Worm (Caenorhabditis elegans) whole organism, L2 larva: Measurements from ENCODE around the gene Y69A2AR.47.

Experiments used
- C34F6.9 ChIP-seq: fragments of 150-350 bp; optimal IDR thresholded peaks from 2 replicates; lab custom pipeline; 2014; ENCODE audit warnings: missing biosample characterization, missing genetic modification characterization
- F13H6.1 ChIP-seq: sonication (generic microtip); optimal IDR thresholded peaks from 2 replicates; lab custom pipeline; 2016; ENCODE audit warnings: missing genetic modification characterization, missing compliant biosample characterization
- Y55F3AM.14 ChIP-seq: fragments of 200-800 bp; sonication (Bioruptor generic); optimal IDR thresholded peaks from 2 replicates; lab custom pipeline; 2018; ENCODE audit warnings: mild to moderate bottlenecking, missing genetic modification characterization, missing compliant biosample characterization
- ZK546.5 ChIP-seq: sonication (generic microtip); optimal IDR thresholded peaks from 2 replicates; lab custom pipeline; 2017; ENCODE audit warnings: missing biosample characterization, missing genetic modification characterization
- aly-2 ChIP-seq: fragments of 150-350 bp; optimal IDR thresholded peaks from 2 replicates; lab custom pipeline; 2014; ENCODE audit warnings: missing biosample characterization, missing genetic modification characterization
- ama-1 ChIP-seq: fragments of 150-350 bp; optimal IDR thresholded peaks from 2 replicates; lab custom pipeline; 2018; ENCODE audit warnings: inconsistent platforms
- blmp-1 ChIP-seq: sonication (generic microtip); optimal IDR thresholded peaks from 2 replicates; lab custom pipeline; 2017; ENCODE audit warnings: missing genetic modification characterization, mild to moderate bottlenecking, missing compliant biosample characterization, antibody characterized with exemption, moderate library complexity; ENCODE audit not compliant: insufficient read depth
- ceh-16 ChIP-seq: fragments of 150-350 bp; optimal IDR thresholded peaks from 2 replicates; lab custom pipeline; 2014; ENCODE audit warnings: missing biosample characterization, missing genetic modification characterization
- crh-2 ChIP-seq: sonication (generic microtip); optimal IDR thresholded peaks from 2 replicates; lab custom pipeline; 2017; ENCODE audit warnings: missing biosample characterization, missing genetic modification characterization
- dmd-4 ChIP-seq: sonication (generic microtip); optimal IDR thresholded peaks from 2 replicates; lab custom pipeline; 2017; ENCODE audit warnings: missing biosample characterization, missing genetic modification characterization
- elt-3 ChIP-seq: sonication (generic microtip); optimal IDR thresholded peaks from 2 replicates; lab custom pipeline; 2017; ENCODE audit warnings: missing biosample characterization, missing genetic modification characterization
- lin-11 ChIP-seq: fragments of 150-350 bp; sonication (generic microtip); optimal IDR thresholded peaks from 2 replicates; lab custom pipeline; 2014; ENCODE audit warnings: missing biosample characterization, missing genetic modification characterization, inconsistent platforms, mixed read lengths
- lin-13 ChIP-seq: fragments of 150-350 bp; optimal IDR thresholded peaks from 2 replicates; lab custom pipeline; 2014; ENCODE audit warnings: missing biosample characterization, missing genetic modification reagents, missing genetic modification characterization
- lsy-2 ChIP-seq, 2 experiments: fragments of 150-350 bp in 1 of 2; sonication (generic microtip) in 1 of 2; optimal IDR thresholded peaks; 2 replicates each; lab custom pipeline; 2014 to 2017; ENCODE audit warnings: missing biosample characterization in 2 of 2, missing genetic modification characterization in 2 of 2
- mab-5 ChIP-seq: fragments of 150-350 bp; optimal IDR thresholded peaks from 2 replicates; lab custom pipeline; 2014; ENCODE audit warnings: missing biosample characterization, missing genetic modification characterization
- mbf-1 ChIP-seq: sonication (generic microtip); optimal IDR thresholded peaks from 2 replicates; lab custom pipeline; 2017; ENCODE audit warnings: missing biosample characterization, missing genetic modification characterization
- mdl-1 ChIP-seq, 2 experiments: fragments of 150-350 bp in 1 of 2; sonication (generic microtip) in 1 of 2; optimal IDR thresholded peaks; 2 replicates each; lab custom pipeline; 2017; ENCODE audit warnings: missing biosample characterization in 2 of 2, missing genetic modification characterization in 2 of 2
- nhr-11 ChIP-seq: fragments of 150-350 bp; optimal IDR thresholded peaks from 2 replicates; lab custom pipeline; 2014; ENCODE audit warnings: missing biosample characterization, missing genetic modification characterization
- nhr-129 ChIP-seq: fragments of 150-350 bp; optimal IDR thresholded peaks from 2 replicates; lab custom pipeline; 2014; ENCODE audit warnings: missing biosample characterization, missing genetic modification characterization
- nhr-21 ChIP-seq: fragments of 150-350 bp; optimal IDR thresholded peaks from 2 replicates; lab custom pipeline; 2014; ENCODE audit warnings: missing biosample characterization, missing genetic modification characterization
- nhr-23 ChIP-seq: fragments of 150-350 bp; optimal IDR thresholded peaks from 2 replicates; lab custom pipeline; 2014; ENCODE audit warnings: missing biosample characterization, missing genetic modification reagents, missing genetic modification characterization
- nhr-237 ChIP-seq: fragments of 150-350 bp; optimal IDR thresholded peaks from 2 replicates; lab custom pipeline; 2014; ENCODE audit warnings: missing biosample characterization, missing genetic modification characterization
- nhr-25 ChIP-seq: fragments of 150-350 bp; sonication (generic microtip); optimal IDR thresholded peaks from 3 replicates; lab custom pipeline; 2014; ENCODE audit warnings: missing biosample characterization, missing genetic modification characterization
- nhr-6 ChIP-seq: fragments of 150-350 bp; optimal IDR thresholded peaks from 2 replicates; lab custom pipeline; 2014; ENCODE audit warnings: missing biosample characterization, missing genetic modification characterization
- peb-1 ChIP-seq: fragments of 150-350 bp; optimal IDR thresholded peaks from 2 replicates; lab custom pipeline; 2014; ENCODE audit warnings: missing biosample characterization, missing genetic modification characterization
- sem-4 ChIP-seq: fragments of 150-350 bp; optimal IDR thresholded peaks from 2 replicates; lab custom pipeline; 2014; ENCODE audit warnings: missing biosample characterization, missing genetic modification reagents, missing genetic modification characterization
- sma-3 ChIP-seq: sonication (generic microtip); optimal IDR thresholded peaks from 2 replicates; lab custom pipeline; 2016; ENCODE audit warnings: missing genetic modification reagents, missing genetic modification characterization, missing compliant biosample characterization
- sma-9 ChIP-seq, 2 experiments: fragments of 150-350 bp in 1 of 2; sonication (generic microtip) in 1 of 2; optimal IDR thresholded peaks; 2 replicates each; lab custom pipeline; 2014 to 2016; ENCODE audit warnings: missing genetic modification characterization in 2 of 2, mild to moderate bottlenecking in 1 of 2, missing biosample characterization in 1 of 2, missing compliant biosample characterization in 1 of 2, missing genetic modification reagents in 1 of 2, moderate library complexity in 1 of 2
- snpc-4 ChIP-seq: fragments of 150-350 bp; optimal IDR thresholded peaks from 2 replicates; lab custom pipeline; 2014; ENCODE audit warnings: missing biosample characterization, missing genetic modification characterization
- unc-39 ChIP-seq: fragments of 150-350 bp; optimal IDR thresholded peaks from 2 replicates; lab custom pipeline; 2014; ENCODE audit warnings: missing biosample characterization, missing genetic modification characterization
- zag-1 ChIP-seq: fragments of 150-350 bp; optimal IDR thresholded peaks from 2 replicates; lab custom pipeline; 2014; ENCODE audit warnings: missing biosample characterization, missing genetic modification characterization
- ztf-11 ChIP-seq: sonication (generic microtip); optimal IDR thresholded peaks from 2 replicates; lab custom pipeline; 2017; ENCODE audit warnings: missing biosample characterization, missing genetic modification characterization
- ztf-4 ChIP-seq: fragments of 150-350 bp; optimal IDR thresholded peaks from 2 replicates; lab custom pipeline; 2014; ENCODE audit warnings: missing biosample characterization, missing genetic modification characterization

Gene Y69A2AR.47

DNA sequence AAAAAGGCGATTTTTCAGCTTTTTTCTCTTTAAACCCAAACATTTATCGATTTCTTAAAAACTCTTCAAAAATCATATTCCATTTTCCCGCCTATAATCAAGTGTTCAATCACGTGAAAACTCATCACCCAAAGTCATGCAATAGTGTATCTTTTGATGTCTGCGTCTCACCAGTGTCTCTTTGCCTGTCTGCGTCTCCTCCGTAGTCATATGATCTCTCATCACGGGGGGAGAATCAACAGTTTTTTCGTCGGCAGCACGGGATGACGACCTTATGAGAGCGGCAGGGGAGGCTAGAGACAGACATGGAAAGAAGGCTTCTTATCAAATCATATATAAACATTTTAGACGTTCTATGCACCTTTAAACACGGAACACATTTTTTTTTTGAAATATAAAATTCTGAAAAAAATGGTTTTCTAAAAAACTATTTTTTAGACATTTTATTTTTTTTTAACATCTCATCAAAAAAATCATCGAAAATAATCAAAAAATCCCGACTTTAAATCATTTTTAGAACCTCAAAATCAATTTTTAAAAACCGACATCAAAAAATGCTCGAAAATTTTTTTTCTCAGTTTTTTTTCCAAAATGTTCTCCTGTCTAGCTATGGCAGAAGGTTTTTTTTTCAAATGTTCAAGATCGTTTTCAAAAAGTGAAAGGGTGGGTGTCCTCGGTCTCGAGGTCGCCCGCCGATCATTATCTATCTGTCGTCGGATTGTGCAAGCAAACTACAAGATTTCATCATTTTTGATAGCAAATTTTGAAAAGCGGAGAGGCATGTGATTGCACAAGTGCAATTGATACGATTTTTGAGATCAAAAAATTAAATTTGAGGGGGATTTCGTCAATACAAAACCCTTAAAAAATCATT lies 4.7 kb downstream of the Y69A2AR.47 start (continued):
- TF ChIP-seq snpc-4 (tag; lab: Kevin White, UChicago) (peak; percentile 81), mbf-1 (tag; lab: Kevin White, UChicago) (no peak), F13H6.1 (tag; lab: Kevin White, UChicago) (peak; percentile 95), dmd-4 (no peak), ztf-11 (no peak), sma-9 (GFP tag; optimal IDR thresholded peaks at IDR 0.05; lab: Kevin White, UChicago) (peak; percentile 99), sma-9 (tag; optimal IDR thresholded peaks at IDR 0.05; lab: Kevin White, UChicago) (no peak), aly-2 (tag; lab: Kevin White, UChicago) (no peak)
- TF ChIP-seq, all 48 proteins: peak for 32

DNA sequence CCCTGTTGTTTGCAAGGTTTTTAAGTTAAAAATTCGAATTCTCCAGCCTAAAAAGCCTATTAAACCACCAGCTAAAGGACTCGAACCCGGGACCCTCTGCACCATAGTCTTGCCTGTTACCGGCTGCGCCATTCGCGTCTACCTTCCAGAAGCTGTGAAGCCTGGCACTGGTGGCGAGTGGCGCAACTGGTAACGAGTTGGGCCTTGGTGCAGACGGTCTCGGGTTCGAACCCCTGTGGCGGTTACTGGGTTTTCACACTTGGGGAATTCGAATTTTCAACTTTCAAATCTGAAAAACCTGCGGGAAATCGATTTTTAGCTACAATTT lies 5.3 kb downstream of the Y69A2AR.47 start:
- TF ChIP-seq ceh-16 (tag; lab: Kevin White, UChicago) (no peak), mdl-1 (tag; optimal IDR thresholded peaks at IDR 0.05; lab: Kevin White, UChicago) (no peak), mab-5 (tag; lab: Kevin White, UChicago) (no peak), snpc-4 (tag; lab: Kevin White, UChicago) (no peak), sem-4 (tag; lab: Kevin White, UChicago) (no peak), ama-1 (lab: Kevin White, UChicago) (no peak), ztf-11 (no peak), F13H6.1 (tag; lab: Kevin White, UChicago) (no peak), sma-3 (GFP tag; lab: Kevin White, UChicago) (no peak)

DNA sequence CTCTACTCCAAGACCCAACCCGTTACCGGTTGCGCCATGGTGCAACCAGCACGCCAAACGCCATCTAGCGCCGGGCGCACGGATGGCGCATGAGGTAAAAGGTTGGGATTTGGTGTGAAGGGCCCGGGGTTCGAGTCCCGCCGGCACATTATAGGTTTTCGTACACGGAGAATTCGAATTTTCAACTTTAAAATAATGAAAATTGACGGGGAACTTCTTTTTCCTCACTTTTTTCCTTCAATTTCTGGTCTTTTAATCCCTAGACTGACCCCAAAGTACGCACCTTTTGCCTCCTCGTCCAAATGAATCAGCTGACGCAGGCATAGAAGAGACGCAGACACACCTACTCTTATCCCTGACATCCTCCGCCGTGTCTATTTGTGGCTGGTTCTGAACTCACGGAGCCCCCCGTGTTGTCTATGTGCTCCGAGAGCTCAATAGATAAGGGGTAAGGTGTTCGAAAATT lies 6.1 kb downstream of the Y69A2AR.47 start:
- TF ChIP-seq lin-13 (GFP tag; lab: Kevin White, UChicago) (peak; percentile 19), ama-1 (lab: Kevin White, UChicago) (no peak), C34F6.9 (peak; percentile 37), lin-11 (no peak), ZK546.5 (tag; lab: Kevin White, UChicago) (no peak), lsy-2 (tag; optimal IDR thresholded peaks at IDR 0.05; lab: Kevin White, UChicago) (peak in 1 of 2 experiments; percentile 34), nhr-25 (peak; percentile 13), sma-9 (GFP tag; optimal IDR thresholded peaks at IDR 0.05; lab: Kevin White, UChicago) (peak; percentile 68), sma-9 (tag; optimal IDR thresholded peaks at IDR 0.05; lab: Kevin White, UChicago) (no peak), nhr-23 (tag; lab: Kevin White, UChicago) (no peak), F13H6.1 (tag; lab: Kevin White, UChicago) (no peak), peb-1 (tag; lab: Kevin White, UChicago) (no peak), unc-39 (tag; lab: Kevin White, UChicago) (no peak), elt-3 (tag; lab: Kevin White, UChicago) (no peak), nhr-237 (tag; lab: Kevin White, UChicago) (no peak), nhr-129 (tag; lab: Kevin White, UChicago) (peak; percentile 73), nhr-21 (tag; lab: Kevin White, UChicago) (peak; percentile 10), Y55F3AM.14 (GFP tag; lab: Kevin White, UChicago) (peak; percentile 44)

DNA sequence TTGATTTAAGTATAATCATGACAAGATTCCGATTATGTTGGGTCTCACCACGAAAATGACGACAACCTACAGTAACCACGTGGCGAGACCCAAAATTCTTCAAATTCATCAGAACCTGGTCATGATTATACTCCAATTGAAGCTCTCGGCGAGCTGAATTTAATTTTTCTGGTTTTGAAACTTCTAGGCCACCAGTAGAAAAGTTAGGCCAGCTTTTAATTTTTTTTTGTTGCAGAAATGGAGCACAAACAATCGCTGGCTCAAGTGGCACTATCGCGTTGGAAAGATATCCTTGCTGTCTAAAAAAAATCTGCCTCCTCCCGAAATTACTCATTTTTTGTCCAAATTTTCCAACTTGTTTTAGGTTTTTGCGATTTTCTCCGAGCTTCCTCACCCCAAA lies 9.1 kb downstream of the Y69A2AR.47 start:
- TF ChIP-seq nhr-6 (tag; lab: Kevin White, UChicago) (no peak), ceh-16 (tag; lab: Kevin White, UChicago) (no peak), peb-1 (tag; lab: Kevin White, UChicago) (no peak), dmd-4 (no peak), nhr-11 (no peak), ztf-4 (no peak)
- TF ChIP-seq, all 48 proteins: peak for 0

DNA sequence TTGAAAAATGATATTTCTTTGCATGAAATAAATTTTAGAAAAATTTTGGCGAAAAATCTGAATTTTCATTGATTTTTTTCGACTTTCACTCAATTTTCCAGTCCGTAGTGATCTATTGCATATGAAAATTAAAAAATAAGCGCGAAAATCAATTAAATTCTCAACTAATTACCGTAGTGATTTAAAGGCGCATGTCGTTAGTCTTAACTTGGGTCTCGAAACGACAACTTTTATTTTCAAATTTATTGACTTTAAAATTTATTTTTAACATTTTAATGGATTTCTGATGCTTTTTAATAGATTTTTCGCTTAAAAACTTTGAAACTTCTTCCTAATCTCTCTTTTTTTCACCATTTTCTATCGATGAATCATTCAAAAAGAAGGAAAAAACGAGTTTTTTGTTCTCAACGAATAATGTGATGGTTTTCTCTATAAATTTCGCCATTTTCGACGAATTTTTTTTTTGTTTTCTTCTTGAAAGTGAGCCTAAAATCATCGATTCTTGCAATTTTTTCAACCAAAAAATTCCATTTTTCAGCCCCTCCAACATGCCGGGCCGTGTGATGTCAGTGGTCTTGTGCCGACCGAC lies 10.1 kb downstream of the Y69A2AR.47 start, which contains the start of gene vamp-7:
TSS of gene vamp-7 (plus strand) at position 539 of the 589 bp plus-strand sequence.
- TF ChIP-seq nhr-21 (tag; lab: Kevin White, UChicago) (peak; percentile 2), peb-1 (tag; lab: Kevin White, UChicago) (no peak), crh-2 (tag; lab: Kevin White, UChicago) (peak; percentile 3), blmp-1 (peak; percentile 18), snpc-4 (tag; lab: Kevin White, UChicago) (no peak), nhr-25 (peak; percentile 42), zag-1 (tag; lab: Kevin White, UChicago) (no peak)
